Worm (Caenorhabditis elegans) whole organism, L1 larva: ENCODE data around the gene C03C10.2.
A peak's percentile ranks its signal among the peaks of the same experiment; 100 is the strongest.

ENCODE experiments used
- C34B4.2 ChIP-seq: sonication (generic microtip); optimal IDR thresholded peaks from 2 replicates; lab custom pipeline; 2017; ENCODE audit warnings: mild to moderate bottlenecking, missing genetic modification characterization, missing compliant biosample characterization
- ama-1 ChIP-seq: fragments of 150-350 bp; optimal IDR thresholded peaks from 2 replicates; lab custom pipeline; 2014
- ceh-63 ChIP-seq: fragments of 200-800 bp; sonication (Bioruptor generic); optimal IDR thresholded peaks from 2 replicates; lab custom pipeline; 2018; ENCODE audit warnings: mild to moderate bottlenecking, missing genetic modification characterization, missing compliant biosample characterization
- ceh-8 ChIP-seq: fragments of 200-800 bp; sonication (Bioruptor generic); optimal IDR thresholded peaks from 2 replicates; lab custom pipeline; 2018; ENCODE audit warnings: mild to moderate bottlenecking, missing genetic modification characterization, moderate library complexity, missing compliant biosample characterization
- dpl-1 ChIP-seq, 3 experiments: fragments of 150-350 bp in 2 of 3; sonication (generic microtip) in 1 of 3; optimal IDR thresholded peaks; 2 replicates each; lab custom pipeline; 2014 to 2017; ENCODE audit warnings: missing biosample characterization in 3 of 3, missing genetic modification characterization in 3 of 3, missing genetic modification reagents in 3 of 3
- efl-1 ChIP-seq, 4 experiments: fragments of 150-350 bp; optimal IDR thresholded peaks in 3 of 4; peaks in 1 of 4; 1 replicate in 1 of 4; 2 replicates in 3 of 4; lab custom pipeline; 2014; ENCODE audit warnings: missing biosample characterization in 2 of 4, missing genetic modification characterization in 2 of 4, missing genetic modification reagents in 2 of 4
- egl-13 ChIP-seq: sonication (generic microtip); optimal IDR thresholded peaks from 2 replicates; lab custom pipeline; 2016; ENCODE audit warnings: missing genotype, missing genetic modification reagents, missing genetic modification characterization, missing compliant biosample characterization
- hpl-2 ChIP-seq: fragments of 150-350 bp; optimal IDR thresholded peaks from 2 replicates; lab custom pipeline; 2014; ENCODE audit warnings: missing biosample characterization, missing genetic modification reagents, missing genetic modification characterization
- lin-14 ChIP-seq: fragments of 200-800 bp; sonication (Bioruptor generic); optimal IDR thresholded peaks from 2 replicates; lab custom pipeline; 2018; ENCODE audit warnings: mild to moderate bottlenecking, missing genetic modification characterization, moderate library complexity, missing compliant biosample characterization
- lin-39 ChIP-seq: fragments of 150-350 bp; optimal IDR thresholded peaks from 2 replicates; lab custom pipeline; 2014; ENCODE audit warnings: missing biosample characterization, missing genetic modification reagents, missing genetic modification characterization
- lir-3 ChIP-seq: sonication (generic microtip); optimal IDR thresholded peaks from 2 replicates; lab custom pipeline; 2016; ENCODE audit warnings: mild to moderate bottlenecking, missing genetic modification characterization, moderate library complexity, missing compliant biosample characterization; ENCODE audit not compliant: poor library complexity
- lsy-2 ChIP-seq, 2 experiments: fragments of 150-350 bp; optimal IDR thresholded peaks; 2 replicates each; lab custom pipeline; 2014; ENCODE audit warnings: missing biosample characterization in 2 of 2, missing genetic modification characterization in 2 of 2
- mab-9 ChIP-seq: fragments of 200-800 bp; sonication (Bioruptor generic); IDR thresholded peaks from 2 replicates; pipeline ENCODE4 v1.3.6; 2022; ENCODE audit warnings: missing genetic modification reagents, missing genetic modification characterization, missing compliant biosample characterization
- mdl-1 ChIP-seq, 2 experiments: fragments of 150-350 bp; optimal IDR thresholded peaks; 2 replicates each; lab custom pipeline; 2014 to 2017; ENCODE audit warnings: missing biosample characterization in 2 of 2, missing genetic modification characterization in 2 of 2, inconsistent platforms in 1 of 2
- mep-1 ChIP-seq: fragments of 150-350 bp; optimal IDR thresholded peaks from 2 replicates; lab custom pipeline; 2014; ENCODE audit warnings: missing biosample characterization, missing genetic modification characterization
- nhr-11 ChIP-seq: fragments of 150-350 bp; optimal IDR thresholded peaks from 2 replicates; lab custom pipeline; 2014; ENCODE audit warnings: missing biosample characterization, missing genetic modification characterization
- nhr-19 ChIP-seq: fragments of 200-800 bp; sonication (Bioruptor generic); conservative IDR thresholded peaks from 2 replicates; pipeline ENCODE4 v1.3.6; 2022; ENCODE audit warnings: missing genetic modification characterization, missing compliant biosample characterization
- nhr-20 ChIP-seq: sonication (generic microtip); optimal IDR thresholded peaks from 2 replicates; lab custom pipeline; 2016; ENCODE audit warnings: mild to moderate bottlenecking, missing genetic modification characterization, missing compliant biosample characterization
- nhr-237 ChIP-seq: fragments of 150-350 bp; optimal IDR thresholded peaks from 2 replicates; lab custom pipeline; 2014; ENCODE audit warnings: missing biosample characterization, missing genetic modification characterization
- nhr-47 ChIP-seq: sonication (generic microtip); optimal IDR thresholded peaks from 2 replicates; lab custom pipeline; 2016; ENCODE audit warnings: mild to moderate bottlenecking, missing genetic modification characterization, moderate library complexity, missing compliant biosample characterization
- nhr-71 ChIP-seq: sonication (generic microtip); optimal IDR thresholded peaks from 2 replicates; lab custom pipeline; 2016; ENCODE audit warnings: mild to moderate bottlenecking, missing genetic modification characterization, moderate library complexity, missing compliant biosample characterization
- nhr-77 ChIP-seq: fragments of 150-350 bp; optimal IDR thresholded peaks from 2 replicates; lab custom pipeline; 2014; ENCODE audit warnings: missing biosample characterization, missing genetic modification characterization
- nhr-85 ChIP-seq: sonication (generic microtip); peaks from one replicate; lab custom pipeline; 2016; ENCODE audit warnings: missing genetic modification characterization, inconsistent platforms, missing compliant biosample characterization
- rnt-1 ChIP-seq: sonication (generic microtip); optimal IDR thresholded peaks from 2 replicates; lab custom pipeline; 2016; ENCODE audit warnings: mild to moderate bottlenecking, missing genetic modification characterization, moderate library complexity, missing compliant biosample characterization
- skn-1 ChIP-seq: fragments of 150-350 bp; optimal IDR thresholded peaks from 2 replicates; lab custom pipeline; 2014; ENCODE audit warnings: missing biosample characterization, missing genetic modification characterization
- snu-23 ChIP-seq: sonication (generic microtip); optimal IDR thresholded peaks from 2 replicates; lab custom pipeline; 2016; ENCODE audit warnings: missing genetic modification characterization, missing compliant biosample characterization
- sptf-1 ChIP-seq: fragments of 150-350 bp; optimal IDR thresholded peaks from 2 replicates; lab custom pipeline; 2014; ENCODE audit warnings: missing biosample characterization, missing genetic modification characterization
- sup-37 ChIP-seq: fragments of 200-800 bp; sonication (Bioruptor generic); optimal IDR thresholded peaks from 2 replicates; lab custom pipeline; 2018; ENCODE audit warnings: mild to moderate bottlenecking, missing genetic modification characterization, missing compliant biosample characterization
- swsn-7 ChIP-seq: sonication (generic microtip); optimal IDR thresholded peaks from 2 replicates; lab custom pipeline; 2016; ENCODE audit warnings: missing genetic modification characterization, missing compliant biosample characterization
- tbx-2 ChIP-seq: sonication (generic microtip); optimal IDR thresholded peaks from 2 replicates; lab custom pipeline; 2016; ENCODE audit warnings: missing genetic modification characterization, missing compliant biosample characterization
- unc-130 ChIP-seq: fragments of 150-350 bp; optimal IDR thresholded peaks from 2 replicates; lab custom pipeline; 2017; ENCODE audit warnings: missing biosample characterization, missing genetic modification characterization, inconsistent platforms
- unc-98 ChIP-seq: fragments of 200-800 bp; sonication (Bioruptor generic); IDR thresholded peaks from 2 replicates; pipeline ENCODE4 v1.3.6; 2022; ENCODE audit warnings: missing genetic modification characterization, missing compliant biosample characterization
- xbp-1 ChIP-seq: sonication (generic microtip); optimal IDR thresholded peaks from 2 replicates; lab custom pipeline; 2016; ENCODE audit warnings: missing genetic modification characterization, missing compliant biosample characterization
- ztf-4 ChIP-seq: fragments of 150-350 bp; optimal IDR thresholded peaks from 2 replicates; lab custom pipeline; 2014; ENCODE audit warnings: missing biosample characterization, missing genetic modification characterization

C03C10.2 gene

ce11 chrIII:4113594-4113993 lies 22.7 kb downstream of the C03C10.2 start:
- TF ChIP-seq nhr-20 (peak; percentile 54), sup-37 (GFP tag; lab: Kevin White, UChicago) (peak; percentile 21), tbx-2 (tag; lab: Kevin White, UChicago) (peak; percentile 27), nhr-19 (GFP tag; lab: Robert Waterston, UW) (peak; percentile 59), ceh-8 (GFP tag; lab: Kevin White, UChicago) (no peak), rnt-1 (tag; lab: Kevin White, UChicago) (peak; percentile 81), mdl-1 (tag; optimal IDR thresholded peaks at IDR 0.05; lab: Kevin White, UChicago) (no peak), unc-98 (GFP tag; lab: Robert Waterston, UW) (peak; percentile 50), swsn-7 (tag; lab: Kevin White, UChicago) (peak; percentile 47), mab-9 (GFP tag; lab: Robert Waterston, UW) (no peak), lir-3 (tag; lab: Kevin White, UChicago) (peak; percentile 2), nhr-11 (tag; lab: Kevin White, UChicago) (peak; percentile 2), xbp-1 (peak; percentile 34), nhr-71 (tag; lab: Kevin White, UChicago) (peak; percentile 82), C34B4.2 (tag; lab: Kevin White, UChicago) (no peak), sptf-1 (tag; lab: Kevin White, UChicago) (no peak), unc-130 (tag; lab: Kevin White, UChicago) (peak; percentile 32), lsy-2 (tag; optimal IDR thresholded peaks at IDR 0.05; lab: Kevin White, UChicago) (peak; percentile 33 to 37), ztf-4 (tag; lab: Kevin White, UChicago) (no peak), ceh-63 (no peak), hpl-2 (GFP tag; lab: Kevin White, UChicago) (no peak), lin-14 (GFP tag; lab: Kevin White, UChicago) (peak; percentile 69), efl-1 (optimal IDR thresholded peaks at IDR 0.05; lab: Kevin White, UChicago) (peak in 1 of 2 experiments; percentile 34), efl-1 (GFP tag; optimal IDR thresholded peaks at IDR 0.05 in 1 of 2; lab: Kevin White, UChicago) (peak in 1 of 2 experiments; percentile 90), mep-1 (tag; lab: Kevin White, UChicago) (peak; percentile 28), nhr-47 (tag; lab: Kevin White, UChicago) (peak; percentile 10), ama-1 (no peak), lin-39 (tag; lab: Kevin White, UChicago) (peak; percentile 0), snu-23 (GFP tag; lab: Kevin White, UChicago) (peak; percentile 46), nhr-77 (tag; lab: Kevin White, UChicago) (no peak)
- TF ChIP-seq, all 84 proteins: peak for 19

- TF ChIP-seq efl-1 (optimal IDR thresholded peaks at IDR 0.05; lab: Kevin White, UChicago): no peak
- peak in 1 of 2 experiments; percentile 9 for TF ChIP-seq efl-1 (GFP tag; optimal IDR thresholded peaks at IDR 0.05 in 1 of 2; lab: Kevin White, UChicago)
- no peak for TF ChIP-seq ama-1
- TF ChIP-seq skn-1: no peak
Measured at ce11 chrIII:4115085-4115484, 24.2 kb downstream of the C03C10.2 start, which contains the start of gene unc-103. TSS of gene unc-103 (plus strand) at chrIII:4115385.

ce11 chrIII:4119736-4120135 lies 28.9 kb downstream of the C03C10.2 start:
- TF ChIP-seq egl-13 (tag; lab: Kevin White, UChicago) (peak; percentile 32), nhr-237 (tag; lab: Kevin White, UChicago) (no peak), lin-14 (GFP tag; lab: Kevin White, UChicago) (peak; percentile 45), skn-1 (no peak), mab-9 (GFP tag; lab: Robert Waterston, UW) (no peak)

ce11 chrIII:4120386-4120785 lies 29.5 kb downstream of the C03C10.2 start:
- no peak for TF ChIP-seq efl-1 (optimal IDR thresholded peaks at IDR 0.05; lab: Kevin White, UChicago)
- peak; percentile 28 to 35 for TF ChIP-seq efl-1 (GFP tag; optimal IDR thresholded peaks at IDR 0.05 in 1 of 2; lab: Kevin White, UChicago)
- TF ChIP-seq unc-130 (tag; lab: Kevin White, UChicago): no peak
- peak in 1 of 3 experiments; percentile 3 for TF ChIP-seq dpl-1 (GFP tag; optimal IDR thresholded peaks at IDR 0.05; lab: Kevin White, UChicago)
- TF ChIP-seq nhr-85 (tag; lab: Kevin White, UChicago): peak; percentile 7
